Worm (Caenorhabditis elegans) whole organism, young adult: ENCODE measurements around the gene K07E3.1.

Experiments
- atf-7 ChIP-seq: sonication (generic microtip); optimal IDR thresholded peaks from 2 replicates; lab custom pipeline; 2017; ENCODE audit warnings: mild to moderate bottlenecking, missing genetic modification characterization, missing compliant biosample characterization
- chd-7 ChIP-seq: sonication (generic microtip); optimal IDR thresholded peaks from 2 replicates; lab custom pipeline; 2016; ENCODE audit warnings: mild to moderate bottlenecking, missing genetic modification characterization, moderate library complexity, missing compliant biosample characterization
- ets-4 ChIP-seq: fragments of 200-800 bp; sonication (Bioruptor generic); optimal IDR thresholded peaks from 2 replicates; lab custom pipeline; 2018; ENCODE audit warnings: mild to moderate bottlenecking, missing genetic modification characterization, missing compliant biosample characterization
- hsf-1 ChIP-seq: fragments of 200-800 bp; sonication (Bioruptor generic); IDR thresholded peaks from 2 replicates; pipeline ENCODE4 v1.3.6; 2022; ENCODE audit warnings: missing genetic modification reagents, missing genetic modification characterization, missing compliant biosample characterization
- lin-35 ChIP-seq, 3 experiments: fragments of 150-350 bp in 2 of 3; sonication (generic microtip) in 1 of 3; optimal IDR thresholded peaks; 2 replicates each; lab custom pipeline; 2014 to 2018; ENCODE audit warnings: missing biosample characterization in 3 of 3, missing genetic modification characterization in 3 of 3, missing genetic modification reagents in 3 of 3
- madf-3 ChIP-seq: fragments of 200-800 bp; sonication (Bioruptor generic); IDR thresholded peaks from 2 replicates; pipeline ENCODE4 v1.3.6; 2022; ENCODE audit warnings: missing genetic modification reagents, missing genetic modification characterization, missing compliant biosample characterization
- nhr-90 ChIP-seq: sonication (generic microtip); optimal IDR thresholded peaks from 2 replicates; lab custom pipeline; 2016; ENCODE audit warnings: missing genotype, mild to moderate bottlenecking, missing genetic modification characterization, missing compliant biosample characterization
- pha-4 ChIP-seq: fragments of 150-350 bp; sonication (generic microtip); optimal IDR thresholded peaks from 2 replicates; lab custom pipeline; 2014; ENCODE audit warnings: missing biosample characterization, missing genetic modification reagents, missing genetic modification characterization
- rcor-1 ChIP-seq: fragments of 200-800 bp; sonication (Bioruptor generic); IDR thresholded peaks from 2 replicates; pipeline ENCODE4 v1.3.6; 2022; ENCODE audit warnings: missing genetic modification reagents, missing genetic modification characterization, missing compliant biosample characterization
- unc-130 ChIP-seq: sonication (generic microtip); optimal IDR thresholded peaks from 2 replicates; lab custom pipeline; 2016; ENCODE audit warnings: missing genetic modification reagents, missing genetic modification characterization, missing compliant biosample characterization

ce11 chrX:8137779-8138178 lies 27.5 kb downstream of the K07E3.1 start, which contains the start of gene C02B8.7:
- TF ChIP-seq pha-4 (tag; lab: Kevin White, UChicago): no peak
- TF ChIP-seq rcor-1 (GFP tag; lab: Robert Waterston, UW): no peak
- TF ChIP-seq nhr-90 (tag; lab: Kevin White, UChicago): no peak
- TF ChIP-seq atf-7: no peak
- no peak for TF ChIP-seq unc-130 (GFP tag; lab: Kevin White, UChicago)
- TF ChIP-seq lin-35 (GFP tag; optimal IDR thresholded peaks at IDR 0.05; lab: Kevin White, UChicago): no peak
- no peak for TF ChIP-seq chd-7 (tag; lab: Kevin White, UChicago)
- no peak for TF ChIP-seq ets-4 (GFP tag; lab: Kevin White, UChicago)
- no peak for TF ChIP-seq hsf-1 (GFP tag; lab: Robert Waterston, UW)
- no peak for TF ChIP-seq madf-3 (GFP tag; lab: Robert Waterston, UW)
